Fruit fly (Drosophila melanogaster): ENCODE results near the gene CG16721.
A peak's percentile ranks its signal among the peaks of the same experiment; 100 is the strongest.

The CG16721 gene

DNA sequence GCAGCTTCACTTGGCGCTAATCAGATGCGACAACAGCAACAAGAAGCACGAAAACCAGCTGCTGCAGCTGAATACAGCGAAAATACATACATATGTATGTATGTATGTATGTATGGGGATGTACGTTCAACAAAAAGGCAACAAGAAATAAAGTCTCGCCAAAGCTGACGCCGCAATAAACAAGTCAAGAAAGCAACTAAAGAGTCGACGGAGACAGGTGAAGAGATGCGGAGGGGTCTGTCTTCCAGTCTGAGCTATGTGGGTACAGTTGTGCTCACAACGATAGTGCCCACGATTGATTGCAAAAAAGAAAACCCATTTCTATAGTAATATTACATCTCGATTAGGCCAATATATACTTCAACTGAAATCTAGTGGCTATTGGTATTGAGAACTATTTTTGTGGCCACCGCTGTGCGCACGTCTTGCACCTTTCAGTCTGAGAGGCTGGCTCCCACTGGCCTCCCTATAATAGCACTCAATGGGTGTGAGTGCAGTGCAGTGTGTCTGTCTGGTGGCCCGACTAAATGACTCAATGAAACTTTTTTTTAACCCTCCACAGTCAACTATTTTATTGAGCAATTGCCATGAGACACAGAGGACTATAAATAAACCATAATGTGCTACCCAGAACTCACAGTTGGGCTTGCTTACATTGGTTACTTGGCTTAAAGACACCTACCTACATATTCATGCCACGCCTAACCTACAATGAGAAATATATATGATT is 16.3 kb downstream of the CG16721 start (continued):
- TF ChIP-seq Mad (GFP tag; optimal IDR thresholded peaks at IDR 0.05) (peak; percentile 69), crc (GFP tag; optimal IDR thresholded peaks at IDR 0.05) (peak; percentile 78), CG30020 (tag; optimal IDR thresholded peaks at IDR 0.05) (peak; percentile 44), gem (tag; optimal IDR thresholded peaks at IDR 0.05) (peak; percentile 91), B-H1 (GFP tag; IDR thresholded peaks at IDR 0.05) (peak; percentile 91), MTF-1 (GFP tag; optimal IDR thresholded peaks at IDR 0.05; ENCODE audit: borderline replicate concordance) (peak; percentile 81), CTCF (GFP tag; optimal IDR thresholded peaks at IDR 0.05) (peak; percentile 60), CG7271 (tag; optimal IDR thresholded peaks at IDR 0.05) (peak; percentile 13), nau (GFP tag; optimal IDR thresholded peaks at IDR 0.05) (peak; percentile 85), mirr (GFP tag; optimal IDR thresholded peaks at IDR 0.05) (no peak), hb (GFP tag; IDR thresholded peaks at IDR 0.05; ENCODE audit: partially characterized antibody) (no peak), z (GFP tag; IDR thresholded peaks at IDR 0.05) (peak; percentile 88; the same call in 2 of the 3 replicates), CG34422 (GFP tag; IDR thresholded peaks at IDR 0.05) (peak; percentile 94), zen (tag; optimal IDR thresholded peaks at IDR 0.05) (peak; percentile 72), CG10654 (GFP tag; optimal IDR thresholded peaks at IDR 0.05) (peak; percentile 86), CG14441 (GFP tag; IDR thresholded peaks at IDR 0.05) (peak; percentile 86), Eip74EF (GFP tag; optimal IDR thresholded peaks at IDR 0.05) (peak in 1 of 2 experiments; percentile 81), Jarid2 (GFP tag; optimal IDR thresholded peaks at IDR 0.05) (peak; percentile 65), Neu2 (GFP tag; optimal IDR thresholded peaks at IDR 0.05; ENCODE audit: borderline replicate concordance) (no peak), Oaz (GFP tag; IDR thresholded peaks at IDR 0.05) (peak; percentile 74; the same call in 1 of the 2 replicates), CG4730 (GFP tag; IDR thresholded peaks at IDR 0.05) (peak; percentile 78), Deaf1 (tag; optimal IDR thresholded peaks at IDR 0.05) (peak; percentile 50), ttk (GFP tag; IDR thresholded peaks at IDR 0.05) (peak; percentile 93), pum (GFP tag; optimal IDR thresholded peaks at IDR 0.05) (peak; percentile 82), CG12104 (GFP tag; optimal IDR thresholded peaks at IDR 0.05) (peak; percentile 75), CHES-1-like (GFP tag; optimal IDR thresholded peaks at IDR 0.05) (peak; percentile 75), CG10979 (tag; optimal IDR thresholded peaks at IDR 0.05) (peak; percentile 92), CG13775 (GFP tag; optimal IDR thresholded peaks at IDR 0.05) (peak; percentile 67), CG30431 (GFP tag; optimal IDR thresholded peaks at IDR 0.05) (peak; percentile 85), CG16863 (GFP tag; optimal IDR thresholded peaks at IDR 0.05) (peak; percentile 92), Optix (GFP tag; IDR thresholded peaks at IDR 0.05) (peak; percentile 95), CG17385 (GFP tag; optimal IDR thresholded peaks at IDR 0.05) (peak; percentile 88), CG10147 (GFP tag; optimal IDR thresholded peaks at IDR 0.05) (peak; percentile 67), Fer1 (GFP tag; optimal IDR thresholded peaks at IDR 0.05) (peak; percentile 84), trh (GFP tag; optimal IDR thresholded peaks at IDR 0.05) (peak; percentile 57), C15 (GFP tag; IDR thresholded peaks at IDR 0.05) (peak; percentile 64; the same call in 1 of the 3 replicates), CG9609 (GFP tag; optimal IDR thresholded peaks at IDR 0.05) (peak; percentile 82), CG3163 (GFP tag; optimal IDR thresholded peaks at IDR 0.05) (peak; percentile 67), Sox100B (GFP tag; optimal IDR thresholded peaks at IDR 0.05) (peak; percentile 83), CG14710 (tag; optimal IDR thresholded peaks at IDR 0.05) (peak; percentile 82), CoRest (tag; optimal IDR thresholded peaks at IDR 0.05) (peak; percentile 81), Sry-δ (GFP tag; optimal IDR thresholded peaks at IDR 0.05) (peak; percentile 65), Ets65A (GFP tag) (peak; percentile 98), cg (GFP tag; optimal IDR thresholded peaks at IDR 0.05) (no peak), CG12769 (tag; optimal IDR thresholded peaks at IDR 0.05) (peak; percentile 92), CG4617 (GFP tag; optimal IDR thresholded peaks at IDR 0.05; ENCODE audit: borderline replicate concordance) (peak; percentile 69), bigmax (GFP tag; optimal IDR thresholded peaks at IDR 0.05) (no peak), CG18599 (GFP tag; optimal IDR thresholded peaks at IDR 0.05) (peak; percentile 87), NFAT (GFP tag; IDR thresholded peaks at IDR 0.05) (peak; percentile 69)
